Fruit fly (Drosophila melanogaster) whole organism: ENCODE data around the gene CG34136.

Source experiments
- CG8478 ChIP-seq: fragments of >200 bp; optimal IDR thresholded peaks from 2 replicates; lab custom pipeline; 2018; ENCODE audit warnings: inconsistent platforms
- Dll ChIP-seq: fragments of >200 bp; optimal IDR thresholded peaks from 2 replicates; lab custom pipeline; 2017
- EcR ChIP-seq, 2 experiments: fragments of >200 bp; optimal IDR thresholded peaks; 2 replicates each; lab custom pipeline; 2017; ENCODE audit warnings: missing biosample characterization in 2 of 2, missing genetic modification characterization in 2 of 2, missing genetic modification reagents in 2 of 2
- pan ChIP-seq: fragments of >200 bp; optimal IDR thresholded peaks from 2 replicates; lab custom pipeline; 2017
- psq ChIP-seq: fragments of >200 bp; optimal IDR thresholded peaks from 2 replicates; lab custom pipeline; 2017
- usp ChIP-seq: fragments of >200 bp; optimal IDR thresholded peaks from 2 replicates; lab custom pipeline; 2017; ENCODE audit warnings: missing biosample characterization, missing genetic modification characterization, mixed read lengths

dm6 chr2L:21102399-21103108, 5.8 kb downstream of the CG34136 start, which contains the start of gene CG9257:
- TF ChIP-seq psq: no peak
- no peak for TF ChIP-seq CG8478
- no peak for TF ChIP-seq usp
- no peak for TF ChIP-seq pan (lab: Kevin White, UChicago)
- TF ChIP-seq Dll (lab: Kevin White, UChicago): no peak
- TF ChIP-seq EcR (GFP tag; optimal IDR thresholded peaks at IDR 0.05; lab: Kevin White, UChicago): no peak
